Fruit fly (Drosophila melanogaster): ENCODE results near the gene CG4022.

CG4022 gene

dm6 chr3L:9366850-9367430 lies 43.7 kb downstream of the CG4022 start, which contains the start of the genes Klp67A and CG4452 (continued):
- peak; percentile 4; the same call in 1 of the 2 replicates for TF ChIP-seq ssp (GFP tag; IDR thresholded peaks at IDR 0.05)
- TF ChIP-seq chinmo (GFP tag; IDR thresholded peaks at IDR 0.05; ENCODE audit: partially characterized antibody) = peak; percentile 77; the same call in 1 of the 4 replicates
- TF ChIP-seq CkIIα-i1 (GFP tag; IDR thresholded peaks at IDR 0.05) = no peak
- TF ChIP-seq D19B (GFP tag; optimal IDR thresholded peaks at IDR 0.05) = no peak
- TF ChIP-seq gsb (GFP tag; IDR thresholded peaks at IDR 0.05) = no peak
- peak; percentile 67 for TF ChIP-seq Lhr (GFP tag; optimal IDR thresholded peaks at IDR 0.05)
- no peak for TF ChIP-seq prd (optimal IDR thresholded peaks at IDR 0.05)
- 0 out of 3 replicates have a peak, but pooled peaks have one; percentile 44 for TF ChIP-seq prd (GFP tag; IDR thresholded peaks at IDR 0.05)
- TF ChIP-seq CG4854 (GFP tag; optimal IDR thresholded peaks at IDR 0.05) = peak; percentile 17
- peak; percentile 4 for TF ChIP-seq CG17359 (tag; optimal IDR thresholded peaks at IDR 0.05)
- peak; percentile 25; the same call in 1 of the 2 replicates for TF ChIP-seq CG6689 (GFP tag; IDR thresholded peaks at IDR 0.05)
- TF ChIP-seq CG31388 (GFP tag; optimal IDR thresholded peaks at IDR 0.05) = no peak
- peak; percentile 78 for TF ChIP-seq CG7963 (GFP tag; IDR thresholded peaks at IDR 0.05; ENCODE audit: partially characterized antibody)
- TF ChIP-seq stwl (tag; optimal IDR thresholded peaks at IDR 0.05) = peak; percentile 78
- TF ChIP-seq CG2116 (GFP tag; optimal IDR thresholded peaks at IDR 0.05) = peak; percentile 100
- peak; percentile 62 for TF ChIP-seq gsb-n (tag; optimal IDR thresholded peaks at IDR 0.05)
- peak in 1 of 2 experiments; percentile 37 for TF ChIP-seq Hr51 (GFP tag; optimal IDR thresholded peaks at IDR 0.05)
- peak; percentile 99 for TF ChIP-seq psq (GFP tag; optimal IDR thresholded peaks at IDR 0.05)
- TF ChIP-seq CG15601 (tag; optimal IDR thresholded peaks at IDR 0.05) = peak; percentile 60
- TF ChIP-seq slbo (GFP tag; IDR thresholded peaks at IDR 0.05) = peak; percentile 50; the same call in 1 of the 2 replicates
- peak; percentile 27 for TF ChIP-seq Dek (tag; optimal IDR thresholded peaks at IDR 0.05)
- TF ChIP-seq pzg (GFP tag; optimal IDR thresholded peaks at IDR 0.05) = peak; percentile 57
- TF ChIP-seq ato (GFP tag; IDR thresholded peaks at IDR 0.05; ENCODE audit: partially characterized antibody) = peak; percentile 75
- TF ChIP-seq Bdp1 (GFP tag; optimal IDR thresholded peaks at IDR 0.05) = no peak
- no peak for TF ChIP-seq tio (GFP tag; optimal IDR thresholded peaks at IDR 0.05)
- TF ChIP-seq Dbx (GFP tag; IDR thresholded peaks at IDR 0.05) = 0 out of 3 replicates have a peak, but pooled peaks have one; percentile 27
- TF ChIP-seq CG12071 (GFP tag; optimal IDR thresholded peaks at IDR 0.05) = no peak
- TF ChIP-seq CTCF (GFP tag; optimal IDR thresholded peaks at IDR 0.05) = no peak
- peak; percentile 67 for TF ChIP-seq CG9727 (GFP tag; optimal IDR thresholded peaks at IDR 0.05)
- TF ChIP-seq gce (GFP tag; IDR thresholded peaks at IDR 0.05) = no peak
- no peak for TF ChIP-seq CG10321 (GFP tag; IDR thresholded peaks at IDR 0.05)
- TF ChIP-seq Dp (GFP tag; optimal IDR thresholded peaks at IDR 0.05) = peak; percentile 72
- TF ChIP-seq CG31441 (GFP tag; IDR thresholded peaks at IDR 0.05) = no peak; the same call in 1 of the 2 replicates
- peak; percentile 85 for TF ChIP-seq CG3995 (GFP tag; optimal IDR thresholded peaks at IDR 0.05)
- no peak for TF ChIP-seq GATAe (GFP tag; conservative IDR thresholded peaks at IDR 0.05)
- TF ChIP-seq sens (GFP tag) = peak; percentile 81
- TF ChIP-seq onecut (GFP tag; IDR thresholded peaks at IDR 0.05) = no peak
- no peak for TF ChIP-seq ase (GFP tag; IDR thresholded peaks at IDR 0.05)
- no peak for TF ChIP-seq odd (GFP tag; optimal IDR thresholded peaks at IDR 0.05)
- peak; percentile 73 for TF ChIP-seq CG13775 (GFP tag; optimal IDR thresholded peaks at IDR 0.05)
- TF ChIP-seq CG14441 (GFP tag; IDR thresholded peaks at IDR 0.05) = 0 out of 2 replicates have a peak, but pooled peaks have one; percentile 13
- TF ChIP-seq corto (GFP tag; optimal IDR thresholded peaks at IDR 0.05) = peak; percentile 52
- no peak for TF ChIP-seq Antp (GFP tag; optimal IDR thresholded peaks at IDR 0.05)
- no peak for TF ChIP-seq fd96Cb (tag; optimal IDR thresholded peaks at IDR 0.05)
- TF ChIP-seq abd-A (tag; optimal IDR thresholded peaks at IDR 0.05) = no peak
- peak; percentile 22 for TF ChIP-seq CG10979 (tag; optimal IDR thresholded peaks at IDR 0.05)
- no peak for TF ChIP-seq CG2875 (GFP tag; optimal IDR thresholded peaks at IDR 0.05)
- TF ChIP-seq mam (GFP tag; optimal IDR thresholded peaks at IDR 0.05) = peak; percentile 22
- TF ChIP-seq CG3847 (GFP tag; IDR thresholded peaks at IDR 0.05) = peak; percentile 39; the same call in 1 of the 2 replicates
- peak; percentile 28 for TF ChIP-seq CG10543 (GFP tag; optimal IDR thresholded peaks at IDR 0.05)

Measured in whole organism, embryonic.